Worm (Caenorhabditis elegans) whole organism, late embryonic: ENCODE measurements around the gene Y50E8A.12.

ENCODE experiments used
- ahr-1 ChIP-seq: sonication (generic microtip); optimal IDR thresholded peaks from 2 replicates; lab custom pipeline; 2016; ENCODE audit warnings: missing genetic modification characterization, missing compliant biosample characterization
- ceh-30 ChIP-seq: fragments of 150-350 bp; optimal IDR thresholded peaks from 2 replicates; lab custom pipeline; 2014; ENCODE audit warnings: missing biosample characterization, missing genetic modification characterization
- ceh-48 ChIP-seq: sonication (generic microtip); optimal IDR thresholded peaks from 2 replicates; lab custom pipeline; 2016; ENCODE audit warnings: missing genetic modification characterization, inconsistent platforms, missing compliant biosample characterization
- ets-4 ChIP-seq: sonication (generic microtip); optimal IDR thresholded peaks from 2 replicates; lab custom pipeline; 2016; ENCODE audit warnings: missing genetic modification characterization, missing compliant biosample characterization
- eyg-1 ChIP-seq: sonication (generic microtip); optimal IDR thresholded peaks from 2 replicates; lab custom pipeline; 2016; ENCODE audit warnings: missing genotype, missing genetic modification characterization, missing compliant biosample characterization
- gmeb-2 ChIP-seq: sonication (generic microtip); optimal IDR thresholded peaks from 2 replicates; lab custom pipeline; 2016; ENCODE audit warnings: missing genetic modification characterization, inconsistent platforms, missing compliant biosample characterization
- lin-11 ChIP-seq: fragments of 200-800 bp; sonication (Bioruptor generic); optimal IDR thresholded peaks from 2 replicates; lab custom pipeline; 2018; ENCODE audit warnings: mild to moderate bottlenecking, missing genetic modification characterization, missing compliant biosample characterization
- pha-2 ChIP-seq: sonication (generic microtip); optimal IDR thresholded peaks from 2 replicates; lab custom pipeline; 2017; ENCODE audit warnings: mild to moderate bottlenecking, missing genetic modification characterization, missing compliant biosample characterization
- pha-4 ChIP-seq: fragments of 150-350 bp; optimal IDR thresholded peaks from 2 replicates; lab custom pipeline; 2018; ENCODE audit warnings: missing biosample characterization, missing genetic modification reagents, missing genetic modification characterization
- pqm-1 ChIP-seq: sonication (generic microtip); optimal IDR thresholded peaks from 2 replicates; lab custom pipeline; 2016; ENCODE audit warnings: missing genetic modification characterization, missing compliant biosample characterization
- unc-3 ChIP-seq, 2 experiments: fragments of 200-800 bp in 1 of 2; sonication (Bioruptor generic) in 1 of 2; sonication (generic microtip) in 1 of 2; conservative IDR thresholded peaks in 1 of 2; optimal IDR thresholded peaks in 1 of 2; 2 replicates each; pipeline versions ENCODE4 v1.3.6 to Lab custom; 2016 to 2022; ENCODE audit warnings: missing compliant biosample characterization in 2 of 2, missing genetic modification characterization in 2 of 2, missing genetic modification reagents in 1 of 2
- unc-86 ChIP-seq: sonication (generic microtip); optimal IDR thresholded peaks from 2 replicates; lab custom pipeline; 2016; ENCODE audit warnings: missing genetic modification characterization, missing compliant biosample characterization

DNA sequence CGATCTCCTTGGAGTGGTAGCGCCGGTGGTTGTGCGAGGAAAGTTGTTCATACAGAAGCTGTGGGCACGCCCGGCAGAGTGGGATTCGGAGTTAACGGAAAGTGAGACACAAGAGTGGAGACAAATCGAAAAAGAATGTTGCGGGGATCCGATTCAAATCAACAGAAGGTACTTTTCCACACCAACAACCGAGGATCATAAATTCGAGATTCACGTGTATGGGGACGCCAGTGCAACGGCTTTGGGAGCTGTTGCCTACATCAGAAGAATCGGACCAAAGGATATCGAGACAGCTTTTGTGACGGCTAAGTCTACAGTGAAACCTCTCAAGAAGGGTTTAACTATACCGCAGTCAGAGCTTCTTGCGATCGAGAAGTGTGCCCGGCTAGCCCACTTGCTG, 20.4 kb downstream of the Y50E8A.12 start:
- TF ChIP-seq pqm-1 (tag; lab: Kevin White, UChicago) (no peak), ceh-48 (tag; lab: Kevin White, UChicago) (no peak), pha-4 (no peak), gmeb-2 (no peak), unc-86 (tag; lab: Kevin White, UChicago) (no peak), ets-4 (tag; lab: Kevin White, UChicago) (no peak), ceh-30 (tag; lab: Kevin White, UChicago) (no peak), lin-11 (no peak), unc-3 (GFP tag; conservative IDR thresholded peaks at IDR 0.05; lab: Robert Waterston, UW) (no peak), unc-3 (tag; optimal IDR thresholded peaks at IDR 0.05; lab: Kevin White, UChicago) (no peak), ahr-1 (no peak), pha-2 (tag; lab: Kevin White, UChicago) (no peak), eyg-1 (tag; lab: Kevin White, UChicago) (no peak)
